Worm (Caenorhabditis elegans): ENCODE measurements around the gene aass-1.

ce11 chrIV:252454-252853 is 7.5 kb downstream of the aass-1 start, which contains the start of gene grl-19:
- TF ChIP-seq mep-1 (tag; optimal IDR thresholded peaks at IDR 0.05), result no peak
- TF ChIP-seq snpc-4 (tag; optimal IDR thresholded peaks at IDR 0.05), result no peak
- TF ChIP-seq bed-3 (GFP tag; optimal IDR thresholded peaks at IDR 0.05), result no peak
- no peak for TF ChIP-seq nhr-76 (tag; optimal IDR thresholded peaks at IDR 0.05)
- no peak for TF ChIP-seq sptf-1 (tag; optimal IDR thresholded peaks at IDR 0.05)
- TF ChIP-seq lin-13 (tag; optimal IDR thresholded peaks at IDR 0.05), result no peak
- no peak for TF ChIP-seq blmp-1 (tag; optimal IDR thresholded peaks at IDR 0.05)
- no peak for TF ChIP-seq ham-2 (GFP tag; optimal IDR thresholded peaks at IDR 0.05)
- TF ChIP-seq mab-5 (tag; optimal IDR thresholded peaks at IDR 0.05), result no peak
- no peak for TF ChIP-seq elt-3 (tag; optimal IDR thresholded peaks at IDR 0.05)
- TF ChIP-seq ztf-11 (tag; optimal IDR thresholded peaks at IDR 0.05), result no peak
- no peak for TF ChIP-seq pha-4 (tag; optimal IDR thresholded peaks at IDR 0.05)
- TF ChIP-seq unc-39 (tag; optimal IDR thresholded peaks at IDR 0.05), result no peak
